Worm (Caenorhabditis elegans): Measurements from ENCODE around the gene asp-16.

DNA sequence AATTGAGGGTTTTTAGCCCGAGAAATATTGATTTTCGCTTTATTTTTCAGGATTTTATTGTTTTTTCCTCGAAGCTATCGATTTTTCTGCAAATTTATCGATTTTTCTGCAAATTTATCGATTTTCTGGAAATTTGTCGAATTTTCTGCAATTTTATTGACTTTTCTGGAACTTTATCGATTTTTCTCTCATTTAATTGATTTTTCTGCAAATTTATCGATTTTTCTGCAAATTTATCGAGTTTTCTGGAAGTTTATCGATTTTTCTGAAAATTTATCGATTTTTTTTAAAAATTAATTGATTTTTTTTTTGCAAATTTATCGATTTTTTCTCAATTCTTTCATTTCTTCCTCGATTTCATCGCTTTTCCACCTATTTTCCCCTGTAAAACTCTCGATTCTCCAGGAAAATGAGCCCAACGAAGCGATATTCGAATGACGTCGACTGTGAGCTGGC is 48.8 kb downstream of the asp-16 start, which contains the start of gene gtf-2F2:
- TF ChIP-seq T23F11.4 (GFP tag; optimal IDR thresholded peaks at IDR 0.05) (no peak), ceh-31 (tag; optimal IDR thresholded peaks at IDR 0.05) (no peak), pha-4 (tag; optimal IDR thresholded peaks at IDR 0.05) (no peak), dmd-4 (tag; optimal IDR thresholded peaks at IDR 0.05; ENCODE audit: borderline replicate concordance) (no peak), nhr-11 (tag; optimal IDR thresholded peaks at IDR 0.05) (no peak), pag-3 (tag; optimal IDR thresholded peaks at IDR 0.05; ENCODE audit: borderline replicate concordance) (no peak), F13H6.1 (tag; optimal IDR thresholded peaks at IDR 0.05) (no peak), hlh-6 (tag; optimal IDR thresholded peaks at IDR 0.05) (no peak), rnt-1 (tag; optimal IDR thresholded peaks at IDR 0.05) (no peak)

Measured in whole organism, late embryonic.